Worm (Caenorhabditis elegans): Measurements from ENCODE around the gene ekl-6.

The ekl-6 gene

ce11 chrIII:10057518-10057917 lies 6.7 kb upstream of the ekl-6 start, which contains the start of gene T16G12.4:
TSS of gene T16G12.4 (plus strand) at chrIII:10057818.
- TF ChIP-seq hmbx-1 (tag; optimal IDR thresholded peaks at IDR 0.05) (no peak), flt-1 (GFP tag; IDR thresholded peaks at IDR 0.05) (no peak), scrt-1 (GFP tag; IDR thresholded peaks at IDR 0.05) (no peak), tra-4 (tag; optimal IDR thresholded peaks at IDR 0.05) (no peak), F13C5.2 (tag; optimal IDR thresholded peaks at IDR 0.05) (no peak), B0310.2 (tag; optimal IDR thresholded peaks at IDR 0.05) (no peak), tbx-11 (GFP tag; IDR thresholded peaks at IDR 0.05) (no peak), hmg-4 (GFP tag; optimal IDR thresholded peaks at IDR 0.05) (no peak), hnd-1 (tag; optimal IDR thresholded peaks at IDR 0.05) (no peak), ets-7 (tag; optimal IDR thresholded peaks at IDR 0.05) (no peak), tbx-37 (GFP tag; conservative IDR thresholded peaks at IDR 0.05) (no peak), ceh-13 (GFP tag; optimal IDR thresholded peaks at IDR 0.05) (no peak), pes-1 (GFP tag; IDR thresholded peaks at IDR 0.05) (no peak)

DNA sequence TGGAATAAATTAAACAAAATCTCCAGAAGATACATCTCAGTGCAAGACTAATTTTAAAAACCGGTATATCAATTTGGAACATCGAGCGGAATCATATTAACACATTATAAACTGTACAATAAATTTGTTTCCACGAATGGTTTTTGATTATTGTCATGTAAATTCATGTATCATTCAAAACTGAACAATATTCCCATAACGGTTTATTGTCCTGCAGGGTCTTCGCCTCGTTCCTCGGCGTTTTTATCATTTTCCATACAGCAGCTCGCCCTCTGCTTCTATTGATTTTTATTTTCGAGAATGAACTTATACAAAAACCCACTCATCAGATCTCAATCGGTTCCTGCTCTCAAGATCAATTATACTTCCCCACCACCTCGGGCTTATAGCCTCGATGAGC lies 5.2 kb upstream of the ekl-6 start, which contains the start of gene T16G12.8:
Gene T16G12.8 (plus strand): TSS at position 301 of the 400 bp plus-strand sequence.
- no peak for TF ChIP-seq hmbx-1 (tag; optimal IDR thresholded peaks at IDR 0.05)
- no peak for TF ChIP-seq flt-1 (GFP tag; IDR thresholded peaks at IDR 0.05)

DNA sequence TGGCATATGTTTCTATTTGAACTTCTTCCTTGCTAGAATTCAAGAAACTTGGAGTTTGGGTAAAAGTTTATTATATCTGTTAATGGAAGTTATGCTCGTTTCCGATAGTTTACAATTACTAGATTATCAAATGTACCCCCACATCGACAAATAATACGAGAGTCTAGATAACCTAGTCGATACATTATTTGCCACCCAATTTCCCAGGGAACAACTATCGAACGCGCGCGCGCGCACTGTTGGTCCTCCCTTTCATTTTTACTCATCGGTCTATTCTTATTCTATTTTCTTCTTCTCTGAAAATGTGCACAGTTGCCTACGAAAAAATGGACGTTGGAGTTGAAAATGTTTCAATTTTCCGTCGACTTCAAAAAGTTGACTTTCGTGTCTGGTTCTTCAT lies 3.6 kb upstream of the ekl-6 start, which contains the start of gene T16G12.13:
Gene T16G12.13 (plus strand): TSS at position 293 of the 400 bp plus-strand sequence.
- no peak for TF ChIP-seq aly-1 (tag; optimal IDR thresholded peaks at IDR 0.05)
- no peak for TF ChIP-seq ama-1 (optimal IDR thresholded peaks at IDR 0.05)
- no peak for TF ChIP-seq hnd-1 (tag; optimal IDR thresholded peaks at IDR 0.05)
- no peak for TF ChIP-seq pes-1 (GFP tag; IDR thresholded peaks at IDR 0.05)
- TF ChIP-seq tra-4 (tag; optimal IDR thresholded peaks at IDR 0.05), result no peak
- no peak for TF ChIP-seq ceh-13 (GFP tag; optimal IDR thresholded peaks at IDR 0.05)
- TF ChIP-seq tbx-37 (GFP tag; conservative IDR thresholded peaks at IDR 0.05), result no peak
- TF ChIP-seq hmg-4 (GFP tag; optimal IDR thresholded peaks at IDR 0.05), result no peak
- no peak for TF ChIP-seq sea-1 (GFP tag; conservative IDR thresholded peaks at IDR 0.05)
- TF ChIP-seq ceh-36 (tag; optimal IDR thresholded peaks at IDR 0.05), result no peak
- no peak for TF ChIP-seq ets-7 (tag; optimal IDR thresholded peaks at IDR 0.05)
- no peak for TF ChIP-seq flt-1 (GFP tag; IDR thresholded peaks at IDR 0.05)
- TF ChIP-seq hmbx-1 (tag; optimal IDR thresholded peaks at IDR 0.05), result no peak
- no peak for TF ChIP-seq F13C5.2 (tag; optimal IDR thresholded peaks at IDR 0.05)
- TF ChIP-seq scrt-1 (GFP tag; IDR thresholded peaks at IDR 0.05), result no peak

ce11 chrIII:10069278-10069677 lies 5.1 kb downstream of the ekl-6 start, which contains the start of gene T16G12.6:
TSS of gene T16G12.6 (plus strand) at chrIII:10069578.
- TF ChIP-seq hnd-1 (tag; optimal IDR thresholded peaks at IDR 0.05), result no peak
- TF ChIP-seq tbx-11 (GFP tag; IDR thresholded peaks at IDR 0.05), result no peak
- no peak for TF ChIP-seq sea-1 (GFP tag; conservative IDR thresholded peaks at IDR 0.05)

DNA sequence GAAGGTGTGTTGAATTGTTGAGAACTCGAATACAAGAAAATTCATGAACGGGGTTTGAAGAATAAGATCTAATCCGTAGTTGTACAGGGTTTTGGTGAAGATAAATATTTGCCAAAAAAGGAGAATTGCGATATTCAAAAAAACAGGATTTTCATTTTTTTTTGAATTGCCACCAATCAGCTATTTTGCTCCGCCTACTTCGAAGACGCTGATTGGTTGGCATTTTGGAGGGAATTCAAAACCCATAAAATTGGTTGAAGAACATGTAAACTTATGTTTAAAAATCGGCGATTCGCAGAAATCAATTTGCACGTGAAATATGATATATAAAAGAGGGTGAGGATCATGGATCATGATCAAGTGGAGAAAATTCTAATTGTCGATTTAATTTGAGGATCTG lies 11.8 kb downstream of the ekl-6 start:
- no peak for TF ChIP-seq F13C5.2 (tag; optimal IDR thresholded peaks at IDR 0.05)
- TF ChIP-seq ets-7 (tag; optimal IDR thresholded peaks at IDR 0.05), result no peak
- no peak for TF ChIP-seq ceh-36 (tag; optimal IDR thresholded peaks at IDR 0.05)
- TF ChIP-seq pes-1 (GFP tag; IDR thresholded peaks at IDR 0.05), result no peak
- no peak for TF ChIP-seq sea-1 (GFP tag; conservative IDR thresholded peaks at IDR 0.05)
- no peak for TF ChIP-seq hmbx-1 (tag; optimal IDR thresholded peaks at IDR 0.05)
- no peak for TF ChIP-seq flt-1 (GFP tag; IDR thresholded peaks at IDR 0.05)
- TF ChIP-seq tra-4 (tag; optimal IDR thresholded peaks at IDR 0.05), result no peak
- TF ChIP-seq hnd-1 (tag; optimal IDR thresholded peaks at IDR 0.05), result no peak
- no peak for TF ChIP-seq B0310.2 (tag; optimal IDR thresholded peaks at IDR 0.05)
- no peak for TF ChIP-seq hmg-4 (GFP tag; optimal IDR thresholded peaks at IDR 0.05)
- TF ChIP-seq scrt-1 (GFP tag; IDR thresholded peaks at IDR 0.05), result no peak
- no peak for TF ChIP-seq aly-1 (tag; optimal IDR thresholded peaks at IDR 0.05)
- TF ChIP-seq tbx-11 (GFP tag; IDR thresholded peaks at IDR 0.05), result no peak
- TF ChIP-seq ama-1 (optimal IDR thresholded peaks at IDR 0.05), result no peak
- TF ChIP-seq ceh-13 (GFP tag; optimal IDR thresholded peaks at IDR 0.05), result no peak
- TF ChIP-seq tbx-37 (GFP tag; conservative IDR thresholded peaks at IDR 0.05), result no peak

ce11 chrIII:10078151-10078550 lies 13.9 kb downstream of the ekl-6 start, which contains the start of gene T16G12.9:
TSS of gene T16G12.9 (minus strand) at chrIII:10078251.
- TF ChIP-seq tbx-37 (GFP tag; conservative IDR thresholded peaks at IDR 0.05) (no peak), tra-4 (tag; optimal IDR thresholded peaks at IDR 0.05) (no peak), hnd-1 (tag; optimal IDR thresholded peaks at IDR 0.05) (no peak), ceh-13 (GFP tag; optimal IDR thresholded peaks at IDR 0.05) (no peak), hmg-4 (GFP tag; optimal IDR thresholded peaks at IDR 0.05) (no peak), scrt-1 (GFP tag; IDR thresholded peaks at IDR 0.05) (no peak)

DNA sequence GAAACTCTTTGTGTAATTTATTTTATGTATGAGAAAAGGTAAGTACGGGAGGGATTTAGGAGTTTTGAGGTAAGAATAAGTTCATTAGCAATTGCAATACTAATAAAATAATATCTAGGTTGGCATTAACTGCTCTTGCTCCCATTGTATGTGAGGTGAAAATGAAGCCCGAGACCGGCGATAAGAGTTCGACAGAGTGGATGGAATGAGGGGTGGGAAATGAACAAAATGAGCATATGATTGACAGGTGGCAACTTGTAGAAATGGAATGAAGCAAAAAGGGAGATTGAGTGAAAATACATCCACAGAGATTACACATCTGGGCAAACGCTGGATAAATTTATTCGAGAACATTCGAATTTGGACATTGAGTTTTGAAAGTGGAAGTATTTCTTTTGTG lies 14.6 kb downstream of the ekl-6 start:
- TF ChIP-seq flt-1 (GFP tag; IDR thresholded peaks at IDR 0.05), result no peak
- no peak for TF ChIP-seq hmg-4 (GFP tag; optimal IDR thresholded peaks at IDR 0.05)
- no peak for TF ChIP-seq pes-1 (GFP tag; IDR thresholded peaks at IDR 0.05)
- no peak for TF ChIP-seq hnd-1 (tag; optimal IDR thresholded peaks at IDR 0.05)
- TF ChIP-seq tbx-37 (GFP tag; conservative IDR thresholded peaks at IDR 0.05), result no peak
- no peak for TF ChIP-seq aly-1 (tag; optimal IDR thresholded peaks at IDR 0.05)
- TF ChIP-seq B0310.2 (tag; optimal IDR thresholded peaks at IDR 0.05), result no peak
- TF ChIP-seq tbx-11 (GFP tag; IDR thresholded peaks at IDR 0.05), result no peak
- no peak for TF ChIP-seq sea-1 (GFP tag; conservative IDR thresholded peaks at IDR 0.05)
- no peak for TF ChIP-seq ceh-13 (GFP tag; optimal IDR thresholded peaks at IDR 0.05)
- no peak for TF ChIP-seq tra-4 (tag; optimal IDR thresholded peaks at IDR 0.05)
- no peak for TF ChIP-seq hmbx-1 (tag; optimal IDR thresholded peaks at IDR 0.05)
- no peak for TF ChIP-seq F13C5.2 (tag; optimal IDR thresholded peaks at IDR 0.05)
- no peak for TF ChIP-seq ceh-36 (tag; optimal IDR thresholded peaks at IDR 0.05)
- no peak for TF ChIP-seq ama-1 (optimal IDR thresholded peaks at IDR 0.05)
- TF ChIP-seq ets-7 (tag; optimal IDR thresholded peaks at IDR 0.05), result no peak
- TF ChIP-seq scrt-1 (GFP tag; IDR thresholded peaks at IDR 0.05), result no peak

DNA sequence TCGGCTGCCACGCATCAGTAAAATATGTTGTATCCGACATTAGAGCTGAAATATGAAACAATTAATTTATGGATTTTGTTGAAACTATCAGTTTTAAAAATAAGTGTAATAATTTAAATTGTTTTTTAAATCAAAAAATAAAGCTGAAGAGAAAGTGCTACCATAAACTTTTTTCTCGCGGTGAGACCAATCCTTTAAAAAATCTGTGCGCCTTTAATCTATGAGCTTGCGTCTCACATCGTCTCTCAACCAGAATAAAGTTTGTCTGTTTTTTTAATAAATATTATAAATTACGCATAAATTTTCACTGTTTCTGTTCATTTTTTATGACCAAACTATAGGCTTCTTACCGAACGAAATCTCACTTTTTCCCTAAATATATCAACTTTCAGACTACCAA lies 19.0 kb downstream of the ekl-6 start, which contains the start of gene T16H12.3:
Gene T16H12.3 (minus strand): TSS at position 51 of the 400 bp plus-strand sequence.
- TF ChIP-seq aly-1 (tag; optimal IDR thresholded peaks at IDR 0.05) (no peak), hmbx-1 (tag; optimal IDR thresholded peaks at IDR 0.05) (no peak), sea-1 (GFP tag; conservative IDR thresholded peaks at IDR 0.05) (no peak), ama-1 (optimal IDR thresholded peaks at IDR 0.05) (no peak), pes-1 (GFP tag; IDR thresholded peaks at IDR 0.05) (no peak), tra-4 (tag; optimal IDR thresholded peaks at IDR 0.05) (no peak), B0310.2 (tag; optimal IDR thresholded peaks at IDR 0.05) (no peak), ets-7 (tag; optimal IDR thresholded peaks at IDR 0.05) (no peak), ceh-13 (GFP tag; optimal IDR thresholded peaks at IDR 0.05) (no peak), scrt-1 (GFP tag; IDR thresholded peaks at IDR 0.05) (no peak), flt-1 (GFP tag; IDR thresholded peaks at IDR 0.05) (no peak), tbx-11 (GFP tag; IDR thresholded peaks at IDR 0.05) (no peak), tbx-37 (GFP tag; conservative IDR thresholded peaks at IDR 0.05) (no peak), F13C5.2 (tag; optimal IDR thresholded peaks at IDR 0.05) (no peak), hnd-1 (tag; optimal IDR thresholded peaks at IDR 0.05) (no peak), hmg-4 (GFP tag; optimal IDR thresholded peaks at IDR 0.05) (no peak)
